Fruit fly (Drosophila melanogaster) whole organism, wandering third instar larva: ENCODE data around the gene unc-13-4A.

Experiments
- Dfd ChIP-seq: fragments of >200 bp; optimal IDR thresholded peaks from 2 replicates; lab custom pipeline; 2017; ENCODE audit warnings: missing biosample characterization, missing genetic modification characterization
- Hr78 ChIP-seq: fragments of >200 bp; optimal IDR thresholded peaks from 2 replicates; lab custom pipeline; 2017; ENCODE audit warnings: missing biosample characterization, missing genetic modification characterization
- Myc ChIP-seq: fragments of >200 bp; optimal IDR thresholded peaks from 2 replicates; lab custom pipeline; 2017
- OdsH ChIP-seq: fragments of 200-800 bp; sonication (Bioruptor generic); optimal IDR thresholded peaks from 2 replicates; lab custom pipeline; 2016; ENCODE audit warnings: missing biosample characterization, mild to moderate bottlenecking, missing genetic modification characterization
- Sp1 ChIP-seq: fragments of 200-800 bp; sonication (Bioruptor generic); optimal IDR thresholded peaks from 3 replicates; lab custom pipeline; 2019; ENCODE audit warnings: missing biosample characterization, mild to moderate bottlenecking, missing genetic modification characterization, moderate library complexity
- dmrt93B ChIP-seq: fragments of 200-800 bp; sonication (Bioruptor generic); optimal IDR thresholded peaks from 2 replicates; lab custom pipeline; 2018; ENCODE audit warnings: missing biosample characterization, mild to moderate bottlenecking, missing genetic modification characterization
- foxo ChIP-seq, 2 experiments: fragments of 200-800 bp; sonication (Bioruptor generic); optimal IDR thresholded peaks; 2 replicates in 1 of 2; 3 replicates in 1 of 2; lab custom pipeline; 2016 to 2017; ENCODE audit warnings: missing biosample characterization in 2 of 2, missing genetic modification characterization in 2 of 2
- h ChIP-seq: fragments of 200-800 bp; sonication (Bioruptor generic); optimal IDR thresholded peaks from 3 replicates; lab custom pipeline; 2016; ENCODE audit warnings: missing biosample characterization, mild to moderate bottlenecking, missing genetic modification characterization
- psq ChIP-seq: fragments of 200-800 bp; sonication (Bioruptor generic); optimal IDR thresholded peaks from 3 replicates; lab custom pipeline; 2017; ENCODE audit warnings: missing biosample characterization, mild to moderate bottlenecking, missing genetic modification characterization, moderate library complexity
- sage ChIP-seq: fragments of 200-800 bp; sonication (Bioruptor generic); optimal IDR thresholded peaks from 2 replicates; lab custom pipeline; 2016; ENCODE audit warnings: missing biosample characterization, mild to moderate bottlenecking, missing genetic modification characterization
- sv ChIP-seq: fragments of 200-800 bp; sonication (Bioruptor generic); optimal IDR thresholded peaks from 3 replicates; lab custom pipeline; 2016; ENCODE audit warnings: missing biosample characterization, missing genetic modification characterization
- usp ChIP-seq: fragments of >200 bp; optimal IDR thresholded peaks from 2 replicates; lab custom pipeline; 2017; ENCODE audit warnings: missing biosample characterization, missing genetic modification characterization

dm6 chr3L:7344965-7345427 is 32.3 kb upstream of the unc-13-4A start, which contains the start of gene Cln7:
- TF ChIP-seq psq (GFP tag; lab: Kevin White, UChicago), result peak; percentile 16
- TF ChIP-seq h (GFP tag; lab: Kevin White, UChicago), result peak; percentile 62
- peak; percentile 22 for TF ChIP-seq Myc
- no peak for TF ChIP-seq Dfd (GFP tag; lab: Kevin White, UChicago)
- TF ChIP-seq foxo (GFP tag; optimal IDR thresholded peaks at IDR 0.05; lab: Kevin White, UChicago), result peak in 1 of 2 experiments; percentile 43
- no peak for TF ChIP-seq Hr78 (GFP tag; lab: Kevin White, UChicago)
- TF ChIP-seq sv, result no peak
- TF ChIP-seq sage (GFP tag; lab: Kevin White, UChicago), result no peak
- TF ChIP-seq usp, result no peak
- TF ChIP-seq OdsH (GFP tag; lab: Kevin White, UChicago), result peak; percentile 16
- peak; percentile 82 for TF ChIP-seq Sp1 (GFP tag; lab: Kevin White, UChicago)
- no peak for TF ChIP-seq dmrt93B (GFP tag; lab: Kevin White, UChicago)
